Fruit fly (Drosophila melanogaster): ENCODE results near the gene CG33640.

DNA sequence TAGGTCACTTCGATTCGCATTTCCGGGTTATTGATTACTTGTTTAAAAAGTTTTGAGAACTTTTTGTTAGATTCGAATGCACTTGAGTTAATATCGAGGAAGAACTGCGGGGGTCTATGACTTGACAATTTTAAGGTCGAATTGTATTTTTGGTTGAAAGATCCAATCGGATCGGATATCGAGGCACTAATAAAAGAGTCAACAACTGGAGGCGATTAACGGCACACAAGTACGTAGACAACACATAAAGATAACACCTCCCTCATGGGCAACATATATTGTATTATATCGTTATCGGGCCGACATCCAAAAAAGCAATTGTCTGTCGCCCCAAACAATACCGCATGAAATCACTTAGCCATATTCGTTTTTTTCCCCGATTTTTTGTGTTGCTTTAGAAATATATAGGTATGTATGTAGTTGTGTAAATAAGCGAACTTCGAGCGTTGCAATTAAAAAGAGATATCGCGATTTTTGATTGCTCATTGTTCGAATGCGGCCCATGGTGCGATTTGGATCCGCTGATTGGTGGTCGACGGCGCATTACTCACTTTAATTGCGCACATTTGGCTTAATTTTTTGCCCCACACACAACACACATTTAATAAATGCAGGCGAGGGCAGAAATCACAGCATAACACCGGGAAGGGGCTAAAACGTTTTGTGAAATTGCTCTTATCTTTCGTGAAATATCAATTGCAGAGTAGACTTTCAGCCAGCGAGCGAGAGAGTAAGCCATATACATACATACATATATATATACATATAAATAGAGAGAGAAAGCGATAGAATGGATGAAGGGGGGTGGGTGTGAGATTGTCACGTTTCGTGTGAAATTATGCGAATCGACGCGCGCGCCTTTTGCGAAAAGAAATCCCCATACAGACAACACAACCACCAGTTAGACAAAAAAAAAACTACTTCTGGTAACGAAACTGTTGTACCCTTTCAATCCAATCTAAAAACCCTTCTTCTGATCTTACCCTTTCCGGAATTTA, 16.5 kb upstream of the CG33640 start:
- TF ChIP-seq CG1620 (GFP tag; optimal IDR thresholded peaks at IDR 0.05) (no peak), CG11617 (GFP tag; optimal IDR thresholded peaks at IDR 0.05) (no peak), Mnt (GFP tag; optimal IDR thresholded peaks at IDR 0.05) (peak; percentile 15), kay (GFP tag; ENCODE audit: borderline replicate concordance) (peak; percentile 86), Hr96 (GFP tag; optimal IDR thresholded peaks at IDR 0.05) (no peak), pad (GFP tag; optimal IDR thresholded peaks at IDR 0.05) (no peak)

Data from whole organism, adult.